Worm (Caenorhabditis elegans): ENCODE measurements around the gene F47C12.8.

DNA sequence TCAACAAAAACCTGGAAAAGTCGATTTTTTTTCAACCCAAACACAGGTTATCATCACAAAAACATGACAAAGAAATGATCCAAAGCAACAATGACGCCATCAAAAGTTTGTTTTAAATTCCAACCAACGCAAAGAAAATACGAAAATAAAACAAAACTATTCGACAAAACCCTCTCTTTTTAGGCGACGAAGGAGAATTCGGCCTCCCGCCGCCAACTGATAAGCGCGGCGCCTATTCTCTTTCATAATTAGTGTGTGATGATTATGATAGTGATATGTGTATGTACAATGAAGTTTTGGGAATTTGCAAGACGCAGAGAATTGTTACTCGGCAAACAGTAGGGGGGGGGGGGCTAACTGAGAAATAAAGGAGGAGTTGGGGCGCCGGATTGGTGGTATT, 30.9 kb upstream of the F47C12.8 start:
- TF ChIP-seq ztf-29 (GFP tag; IDR thresholded peaks at IDR 0.05) (no peak), klf-2 (GFP tag; conservative IDR thresholded peaks at IDR 0.05) (no peak), cog-1 (tag; optimal IDR thresholded peaks at IDR 0.05) (no peak), flt-1 (GFP tag; IDR thresholded peaks at IDR 0.05) (no peak), T22C8.4 (GFP tag; IDR thresholded peaks at IDR 0.05) (no peak), tab-1 (GFP tag; IDR thresholded peaks at IDR 0.05) (no peak), ref-1 (GFP tag; conservative IDR thresholded peaks at IDR 0.05) (no peak)
